Worm (Caenorhabditis elegans) whole organism, mixed stage, embryonic: ENCODE data around the gene nspc-12.

Source experiments
- ceh-39 ChIP-seq: fragments of 150-350 bp; optimal IDR thresholded peaks from 2 replicates; lab custom pipeline; 2014; ENCODE audit warnings: missing biosample characterization, missing genetic modification characterization
- ces-1 ChIP-seq: fragments of 150-350 bp; optimal IDR thresholded peaks from 2 replicates; lab custom pipeline; 2014; ENCODE audit warnings: missing biosample characterization, missing genetic modification reagents, missing genetic modification characterization
- ham-2 ChIP-seq: fragments of 200-800 bp; sonication (Bioruptor generic); optimal IDR thresholded peaks from 2 replicates; lab custom pipeline; 2018; ENCODE audit warnings: mild to moderate bottlenecking, missing genetic modification characterization, missing compliant biosample characterization
- lsy-2 ChIP-seq: fragments of 150-350 bp; optimal IDR thresholded peaks from 2 replicates; lab custom pipeline; 2014; ENCODE audit warnings: missing biosample characterization, missing genetic modification characterization
- nhr-12 ChIP-seq: fragments of 150-350 bp; optimal IDR thresholded peaks from 2 replicates; lab custom pipeline; 2014; ENCODE audit warnings: missing biosample characterization, missing genetic modification characterization
- nhr-76 ChIP-seq: sonication (generic microtip); optimal IDR thresholded peaks from 2 replicates; lab custom pipeline; 2017; ENCODE audit warnings: missing biosample characterization, missing genetic modification characterization
- pha-4 ChIP-seq: fragments of 150-350 bp; optimal IDR thresholded peaks from 2 replicates; lab custom pipeline; 2018; ENCODE audit warnings: missing biosample characterization, missing genetic modification reagents, missing genetic modification characterization
- snpc-4 ChIP-seq: fragments of 150-350 bp; optimal IDR thresholded peaks from 2 replicates; lab custom pipeline; 2014; ENCODE audit warnings: missing biosample characterization, missing genetic modification characterization
- tbx-8 ChIP-seq: fragments of 200-800 bp; sonication (Bioruptor generic); optimal IDR thresholded peaks from 2 replicates; lab custom pipeline; 2018; ENCODE audit warnings: mild to moderate bottlenecking, missing genetic modification characterization, moderate library complexity, missing compliant biosample characterization
- unc-120 ChIP-seq: sonication (generic microtip); optimal IDR thresholded peaks from 2 replicates; lab custom pipeline; 2017; ENCODE audit warnings: missing genetic modification characterization, missing compliant biosample characterization; ENCODE audit not compliant: poor library complexity, severe bottlenecking
- unc-62 ChIP-seq: fragments of 150-350 bp; optimal IDR thresholded peaks from 2 replicates; lab custom pipeline; 2014; ENCODE audit warnings: missing biosample characterization, missing genetic modification reagents, missing genetic modification characterization
- zip-8 ChIP-seq: fragments of 150-350 bp; optimal IDR thresholded peaks from 2 replicates; lab custom pipeline; 2014; ENCODE audit warnings: missing biosample characterization, missing genetic modification characterization

DNA sequence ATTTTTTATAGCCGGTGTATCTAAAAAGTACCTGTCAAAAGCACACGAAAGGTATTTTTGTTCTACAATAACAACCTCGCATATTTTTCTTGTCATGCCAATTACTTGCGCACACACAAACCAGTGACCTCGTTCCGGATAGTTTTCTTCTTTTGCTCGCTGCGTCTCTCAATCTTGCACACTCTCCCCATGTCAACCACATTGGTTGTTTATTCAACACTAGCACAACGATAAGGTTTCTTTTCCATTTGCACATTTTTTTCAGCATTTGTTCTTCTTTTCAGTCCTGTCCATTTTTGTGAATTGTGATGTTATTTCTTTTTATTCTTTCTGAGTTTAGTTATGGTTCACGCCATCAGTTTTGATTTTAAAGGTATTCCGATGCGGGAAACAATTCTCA, 6.3 kb downstream of the nspc-12 start, which contains the start of gene F42F12.3:
- TF ChIP-seq unc-62 (no peak), zip-8 (no peak), lsy-2 (tag; lab: Kevin White, UChicago) (no peak), nhr-76 (tag; lab: Kevin White, UChicago) (no peak), unc-120 (tag; lab: Kevin White, UChicago) (no peak), ceh-39 (no peak), snpc-4 (tag; lab: Kevin White, UChicago) (no peak), nhr-12 (no peak), tbx-8 (GFP tag; lab: Kevin White, UChicago) (no peak), ces-1 (GFP tag; lab: Kevin White, UChicago) (no peak), ham-2 (GFP tag; lab: Kevin White, UChicago) (no peak), pha-4 (tag; lab: Kevin White, UChicago) (peak; percentile 3)
